Fruit fly (Drosophila melanogaster) whole organism, adult: ENCODE results near the gene CG43448.

Experiments used
- CG11617 ChIP-seq: fragments of 200-800 bp; sonication (Bioruptor generic); optimal IDR thresholded peaks from 2 replicates; lab custom pipeline; 2017; ENCODE audit warnings: mild to moderate bottlenecking, missing biosample characterization, missing genetic modification reagents, missing genetic modification characterization
- CG12768 ChIP-seq: fragments of 200-800 bp; sonication (Bioruptor generic); optimal IDR thresholded peaks from 2 replicates; lab custom pipeline; 2017; ENCODE audit warnings: missing biosample characterization, missing genetic modification characterization, mild to moderate bottlenecking, moderate library complexity, missing genetic modification reagents
- CG14711 ChIP-seq: fragments of 200-800 bp; sonication (Bioruptor generic); optimal IDR thresholded peaks from 2 replicates; lab custom pipeline; 2018; ENCODE audit warnings: missing biosample characterization, mild to moderate bottlenecking, missing genetic modification characterization, moderate library complexity
- CG1620 ChIP-seq: fragments of 200-800 bp; sonication (Bioruptor generic); optimal IDR thresholded peaks from 2 replicates; lab custom pipeline; 2016; ENCODE audit warnings: missing biosample characterization, missing genetic modification characterization
- CG33017 ChIP-seq: fragments of 200-800 bp; sonication (Bioruptor generic); optimal IDR thresholded peaks from 2 replicates; lab custom pipeline; 2018; ENCODE audit warnings: missing biosample characterization, mild to moderate bottlenecking, missing genetic modification characterization, moderate library complexity
- CG5204 ChIP-seq: fragments of 200-800 bp; sonication (Bioruptor generic); optimal IDR thresholded peaks from 2 replicates; lab custom pipeline; 2016; ENCODE audit warnings: missing biosample characterization, missing genetic modification characterization
- CG7045 ChIP-seq: fragments of 200-800 bp; sonication (Bioruptor generic); optimal IDR thresholded peaks from 2 replicates; lab custom pipeline; 2017; ENCODE audit warnings: missing biosample characterization, mild to moderate bottlenecking, missing genetic modification characterization
- CG7101 ChIP-seq: fragments of 200-800 bp; sonication (Bioruptor generic); optimal IDR thresholded peaks from 2 replicates; lab custom pipeline; 2018; ENCODE audit warnings: missing biosample characterization, mild to moderate bottlenecking, missing genetic modification characterization, moderate library complexity
- Clk ChIP-seq: fragments of 200-800 bp; sonication (Bioruptor generic); optimal IDR thresholded peaks from 2 replicates; lab custom pipeline; 2017; ENCODE audit warnings: missing biosample characterization, missing genetic modification characterization
- Crg-1 ChIP-seq: fragments of 200-800 bp; sonication (Bioruptor generic); optimal IDR thresholded peaks from 2 replicates; lab custom pipeline; 2016; ENCODE audit warnings: missing biosample characterization, missing genetic modification characterization
- Hr96 ChIP-seq: fragments of 200-800 bp; sonication (Bioruptor generic); optimal IDR thresholded peaks from 2 replicates; lab custom pipeline; 2016; ENCODE audit warnings: missing biosample characterization, missing genetic modification characterization
- Mnt ChIP-seq: fragments of 200-800 bp; sonication (Bioruptor generic); optimal IDR thresholded peaks from 2 replicates; lab custom pipeline; 2016; ENCODE audit warnings: missing biosample characterization, mild to moderate bottlenecking, missing genetic modification characterization
- bab1 ChIP-seq: fragments of 200-800 bp; sonication (Bioruptor generic); optimal IDR thresholded peaks from 3 replicates; lab custom pipeline; 2019; ENCODE audit warnings: missing biosample characterization, mild to moderate bottlenecking, missing genetic modification characterization, moderate library complexity
- cic ChIP-seq: fragments of 200-800 bp; sonication (Bioruptor generic); optimal IDR thresholded peaks from 2 replicates; lab custom pipeline; 2017; ENCODE audit warnings: missing biosample characterization, mild to moderate bottlenecking, missing genetic modification characterization, moderate library complexity
- cnc ChIP-seq, 2 experiments: fragments of >200 bp; optimal IDR thresholded peaks; 2 replicates each; lab custom pipeline; 2017
- kay ChIP-seq: fragments of 200-800 bp; sonication (Bioruptor generic); peaks from one replicate; lab custom pipeline; 2016; ENCODE audit warnings: missing biosample characterization, missing genetic modification characterization, borderline replicate concordance
- ovo ChIP-seq: fragments of 200-800 bp; sonication (Bioruptor generic); optimal IDR thresholded peaks from 2 replicates; lab custom pipeline; 2016; ENCODE audit warnings: missing biosample characterization, missing genetic modification characterization
- pad ChIP-seq: fragments of 200-800 bp; sonication (Bioruptor generic); optimal IDR thresholded peaks from 3 replicates; lab custom pipeline; 2017; ENCODE audit warnings: missing biosample characterization, missing genetic modification characterization, mild to moderate bottlenecking, moderate library complexity, missing genetic modification reagents
- tj ChIP-seq: fragments of 200-800 bp; sonication (Bioruptor generic); optimal IDR thresholded peaks from 3 replicates; lab custom pipeline; 2017; ENCODE audit warnings: missing biosample characterization, mild to moderate bottlenecking, missing genetic modification characterization, moderate library complexity
- toe ChIP-seq: fragments of 200-800 bp; sonication (Bioruptor generic); optimal IDR thresholded peaks from 2 replicates; lab custom pipeline; 2016; ENCODE audit warnings: missing biosample characterization, missing genetic modification characterization

The CG43448 gene

dm6 chr3R:30213697-30214096 lies 23.8 kb downstream of the CG43448 start, which contains the start of gene CecB:
TSS of gene CecB (minus strand) at chr3R:30213797.
- no peak for TF ChIP-seq CG1620 (GFP tag; lab: Kevin White, UChicago)
- no peak for TF ChIP-seq tj (GFP tag; lab: Kevin White, UChicago)
- TF ChIP-seq CG12768 (GFP tag; lab: Kevin White, UChicago) = no peak
- no peak for TF ChIP-seq Hr96 (GFP tag; lab: Kevin White, UChicago)
- no peak for TF ChIP-seq CG5204
- TF ChIP-seq Crg-1 = no peak
- no peak for TF ChIP-seq CG14711 (tag; lab: Kevin White, UChicago)
- TF ChIP-seq Mnt (GFP tag; lab: Kevin White, UChicago) = no peak
- TF ChIP-seq CG33017 (tag; lab: Kevin White, UChicago) = no peak
- no peak for TF ChIP-seq toe
- no peak for TF ChIP-seq bab1 (GFP tag; lab: Kevin White, UChicago)

- TF ChIP-seq CG14711 (tag; lab: Kevin White, UChicago) (no peak), Hr96 (GFP tag; lab: Kevin White, UChicago) (no peak)
These were observed 25.7 kb downstream of the CG43448 start, which contains the start of gene CecA2 for dm6 chr3R:30211856-30212255. TSS of gene CecA2 (plus strand) at chr3R:30212156.

dm6 chr3R:30210560-30210959 lies 27.0 kb downstream of the CG43448 start, which contains the start of gene CecA1:
TSS of gene CecA1 (plus strand) at chr3R:30210874.
- TF ChIP-seq kay (GFP tag; lab: Kevin White, UChicago) (no peak), Hr96 (GFP tag; lab: Kevin White, UChicago) (no peak), CG14711 (tag; lab: Kevin White, UChicago) (no peak), ovo (no peak), CG7101 (tag; lab: Kevin White, UChicago) (no peak), tj (GFP tag; lab: Kevin White, UChicago) (no peak), Clk (GFP tag; lab: Kevin White, UChicago) (no peak), CG7045 (GFP tag; lab: Kevin White, UChicago) (no peak)

dm6 chr3R:30209648-30210047 lies 27.9 kb downstream of the CG43448 start, which contains the start of gene Anp:
TSS of gene Anp (plus strand) at chr3R:30209948.
- TF ChIP-seq CG33017 (tag; lab: Kevin White, UChicago) (no peak), CG12768 (GFP tag; lab: Kevin White, UChicago) (no peak), CG7045 (GFP tag; lab: Kevin White, UChicago) (no peak), ovo (no peak), kay (GFP tag; lab: Kevin White, UChicago) (no peak), CG11617 (no peak), tj (GFP tag; lab: Kevin White, UChicago) (no peak), Crg-1 (no peak), pad (GFP tag; lab: Kevin White, UChicago) (no peak), CG5204 (no peak), bab1 (GFP tag; lab: Kevin White, UChicago) (no peak), CG1620 (GFP tag; lab: Kevin White, UChicago) (no peak), toe (no peak), Clk (GFP tag; lab: Kevin White, UChicago) (no peak)

- TF ChIP-seq toe (peak; percentile 74), CG7045 (GFP tag; lab: Kevin White, UChicago) (peak; percentile 67), cic (GFP tag; lab: Kevin White, UChicago) (peak; percentile 51), bab1 (GFP tag; lab: Kevin White, UChicago) (peak; percentile 84), kay (GFP tag; lab: Kevin White, UChicago) (peak; percentile 67), CG11617 (peak; percentile 88), pad (GFP tag; lab: Kevin White, UChicago) (peak; percentile 55), CG5204 (peak; percentile 69), Crg-1 (peak; percentile 45), CG33017 (tag; lab: Kevin White, UChicago) (peak; percentile 69), Mnt (GFP tag; lab: Kevin White, UChicago) (peak; percentile 75), CG1620 (GFP tag; lab: Kevin White, UChicago) (peak; percentile 69), Hr96 (GFP tag; lab: Kevin White, UChicago) (peak; percentile 69), cnc (optimal IDR thresholded peaks at IDR 0.05; lab: Kevin White, UChicago) (no peak), ovo (peak; percentile 52), tj (GFP tag; lab: Kevin White, UChicago) (peak; percentile 59), CG7101 (tag; lab: Kevin White, UChicago) (peak; percentile 75), CG12768 (GFP tag; lab: Kevin White, UChicago) (peak; percentile 64), Clk (GFP tag; lab: Kevin White, UChicago) (peak; percentile 62), CG14711 (tag; lab: Kevin White, UChicago) (peak; percentile 55)
These were observed 28.6 kb downstream of the CG43448 start, which contains the start of gene RpS7 for dm6 chr3R:30208766-30209484. TSS of gene RpS7 (minus strand) at chr3R:30209020.

dm6 chr3R:30208011-30208410 lies 29.5 kb downstream of the CG43448 start:
- TF ChIP-seq CG14711 (tag; lab: Kevin White, UChicago) (no peak), ovo (no peak), CG5204 (no peak), Clk (GFP tag; lab: Kevin White, UChicago) (no peak)
